Worm (Caenorhabditis elegans) whole organism, late embryonic: ENCODE results near the gene T07G12.5.

Experiments used
- F13H6.1 ChIP-seq: sonication (generic microtip); optimal IDR thresholded peaks from 2 replicates; lab custom pipeline; 2016; ENCODE audit warnings: missing genetic modification characterization, missing compliant biosample characterization
- K02D7.2 ChIP-seq: sonication (generic microtip); optimal IDR thresholded peaks from 2 replicates; lab custom pipeline; 2017; ENCODE audit warnings: mild to moderate bottlenecking, missing genetic modification characterization, missing compliant biosample characterization
- K09A11.1 ChIP-seq: sonication (generic microtip); optimal IDR thresholded peaks from 2 replicates; lab custom pipeline; 2017; ENCODE audit warnings: antibody characterized with exemption, mild to moderate bottlenecking, missing genetic modification characterization, missing compliant biosample characterization; ENCODE audit not compliant: insufficient read depth
- T23F11.4 ChIP-seq: fragments of 200-800 bp; sonication (Bioruptor generic); optimal IDR thresholded peaks from 2 replicates; lab custom pipeline; 2018; ENCODE audit warnings: mild to moderate bottlenecking, missing genetic modification characterization, missing compliant biosample characterization
- ahr-1 ChIP-seq: sonication (generic microtip); optimal IDR thresholded peaks from 2 replicates; lab custom pipeline; 2016; ENCODE audit warnings: missing genetic modification characterization, missing compliant biosample characterization
- ama-1 ChIP-seq: fragments of 150-350 bp; optimal IDR thresholded peaks from 2 replicates; lab custom pipeline; 2014
- ceh-18 ChIP-seq: sonication (generic microtip); optimal IDR thresholded peaks from 2 replicates; lab custom pipeline; 2016; ENCODE audit warnings: missing genetic modification characterization, missing compliant biosample characterization
- ceh-19 ChIP-seq: fragments of 200-800 bp; sonication (Bioruptor generic); optimal IDR thresholded peaks from 2 replicates; lab custom pipeline; 2018; ENCODE audit warnings: mild to moderate bottlenecking, missing genetic modification characterization, missing compliant biosample characterization
- ceh-2 ChIP-seq: sonication (generic microtip); optimal IDR thresholded peaks from 2 replicates; lab custom pipeline; 2016; ENCODE audit warnings: missing genotype, missing genetic modification characterization, missing compliant biosample characterization
- ceh-22 ChIP-seq: sonication (generic microtip); optimal IDR thresholded peaks from 2 replicates; lab custom pipeline; 2017; ENCODE audit warnings: missing biosample characterization, missing genetic modification characterization
- ceh-24 ChIP-seq: sonication (generic microtip); optimal IDR thresholded peaks from 2 replicates; lab custom pipeline; 2016; ENCODE audit warnings: mild to moderate bottlenecking, missing genetic modification characterization, missing compliant biosample characterization
- ceh-31 ChIP-seq: sonication (generic microtip); optimal IDR thresholded peaks from 2 replicates; lab custom pipeline; 2016; ENCODE audit warnings: missing genetic modification characterization, missing compliant biosample characterization
- ceh-34 ChIP-seq: sonication (generic microtip); optimal IDR thresholded peaks from 2 replicates; lab custom pipeline; 2016; ENCODE audit warnings: mild to moderate bottlenecking, missing genetic modification characterization, missing compliant biosample characterization
- ceh-45 ChIP-seq: fragments of 200-800 bp; sonication (Bioruptor generic); IDR thresholded peaks from 2 replicates; pipeline ENCODE4 v1.3.6; 2022; ENCODE audit warnings: missing genetic modification reagents, missing genetic modification characterization, missing compliant biosample characterization
- ceh-9 ChIP-seq: sonication (generic microtip); optimal IDR thresholded peaks from 2 replicates; lab custom pipeline; 2016; ENCODE audit warnings: mild to moderate bottlenecking, missing genetic modification characterization, inconsistent platforms, missing compliant biosample characterization
- che-1 ChIP-seq: sonication (generic microtip); optimal IDR thresholded peaks from 2 replicates; lab custom pipeline; 2016; ENCODE audit warnings: mild to moderate bottlenecking, missing genetic modification characterization, missing compliant biosample characterization
- dve-1 ChIP-seq: sonication (generic microtip); optimal IDR thresholded peaks from 2 replicates; lab custom pipeline; 2017; ENCODE audit warnings: antibody characterized with exemption, mild to moderate bottlenecking, missing genetic modification characterization, missing compliant biosample characterization
- elt-2 ChIP-seq: sonication (generic microtip); optimal IDR thresholded peaks from 2 replicates; lab custom pipeline; 2016; ENCODE audit warnings: missing genetic modification reagents, missing genetic modification characterization, missing compliant biosample characterization
- elt-4 ChIP-seq: sonication (generic microtip); optimal IDR thresholded peaks from 2 replicates; lab custom pipeline; 2016; ENCODE audit warnings: missing genetic modification characterization, missing compliant biosample characterization
- fkh-10 ChIP-seq: fragments of 150-350 bp; optimal IDR thresholded peaks from 2 replicates; lab custom pipeline; 2014; ENCODE audit warnings: missing biosample characterization, missing genetic modification reagents, missing genetic modification characterization
- hlh-13 ChIP-seq: fragments of 200-800 bp; sonication (Bioruptor generic); optimal IDR thresholded peaks from 2 replicates; lab custom pipeline; 2018; ENCODE audit warnings: mild to moderate bottlenecking, missing genetic modification characterization, missing compliant biosample characterization
- hlh-30 ChIP-seq: sonication (generic microtip); optimal IDR thresholded peaks from 2 replicates; lab custom pipeline; 2017; ENCODE audit warnings: antibody characterized with exemption, missing genetic modification characterization, missing compliant biosample characterization; ENCODE audit not compliant: insufficient read depth
- hlh-8 ChIP-seq: sonication (generic microtip); optimal IDR thresholded peaks from 2 replicates; lab custom pipeline; 2016; ENCODE audit warnings: missing genotype, missing genetic modification characterization, missing compliant biosample characterization
- mec-3 ChIP-seq: sonication (generic microtip); optimal IDR thresholded peaks from 2 replicates; lab custom pipeline; 2016; ENCODE audit warnings: borderline replicate concordance, missing genetic modification characterization, missing compliant biosample characterization
- nfya-1 ChIP-seq: sonication (generic microtip); optimal IDR thresholded peaks from 2 replicates; lab custom pipeline; 2017; ENCODE audit warnings: missing genetic modification characterization, mild to moderate bottlenecking, missing compliant biosample characterization, antibody characterized with exemption, moderate library complexity
- nhr-11 ChIP-seq: fragments of 150-350 bp; optimal IDR thresholded peaks from 2 replicates; lab custom pipeline; 2014; ENCODE audit warnings: missing biosample characterization, missing genetic modification characterization
- npax-4 ChIP-seq: sonication (generic microtip); optimal IDR thresholded peaks from 2 replicates; lab custom pipeline; 2016; ENCODE audit warnings: missing genetic modification characterization, missing compliant biosample characterization
- odd-2 ChIP-seq: sonication (generic microtip); optimal IDR thresholded peaks from 2 replicates; lab custom pipeline; 2017; ENCODE audit warnings: antibody characterized with exemption, mild to moderate bottlenecking, missing genetic modification characterization, missing compliant biosample characterization
- pat-9 ChIP-seq: fragments of 200-800 bp; sonication (Bioruptor generic); optimal IDR thresholded peaks from 2 replicates; lab custom pipeline; 2018; ENCODE audit warnings: mild to moderate bottlenecking, missing genetic modification characterization, moderate library complexity, missing compliant biosample characterization
- pha-2 ChIP-seq: sonication (generic microtip); optimal IDR thresholded peaks from 2 replicates; lab custom pipeline; 2017; ENCODE audit warnings: mild to moderate bottlenecking, missing genetic modification characterization, missing compliant biosample characterization
- pqm-1 ChIP-seq: sonication (generic microtip); optimal IDR thresholded peaks from 2 replicates; lab custom pipeline; 2016; ENCODE audit warnings: missing genetic modification characterization, missing compliant biosample characterization
- pros-1 ChIP-seq: fragments of 150-350 bp; optimal IDR thresholded peaks from 2 replicates; lab custom pipeline; 2014; ENCODE audit warnings: missing biosample characterization, missing genetic modification reagents, missing genetic modification characterization
- ref-2 ChIP-seq: sonication (generic microtip); optimal IDR thresholded peaks from 2 replicates; lab custom pipeline; 2016; ENCODE audit warnings: missing genetic modification characterization, missing compliant biosample characterization
- ttx-3 ChIP-seq: sonication (generic microtip); optimal IDR thresholded peaks from 2 replicates; lab custom pipeline; 2016; ENCODE audit warnings: missing genetic modification reagents, missing genetic modification characterization, missing compliant biosample characterization
- unc-42 ChIP-seq: sonication (generic microtip); optimal IDR thresholded peaks from 2 replicates; lab custom pipeline; 2016; ENCODE audit warnings: missing genotype, missing genetic modification characterization, missing compliant biosample characterization

Gene T07G12.5

ce11 chrIV:10574471-10574870, 29.5 kb upstream of the T07G12.5 start:
- TF ChIP-seq unc-42 (tag; lab: Kevin White, UChicago) (peak; percentile 83), pqm-1 (tag; lab: Kevin White, UChicago) (no peak), T23F11.4 (GFP tag; lab: Kevin White, UChicago) (no peak), ceh-45 (GFP tag; lab: Robert Waterston, UW) (no peak)

ce11 chrIV:10573471-10573870, 28.5 kb upstream of the T07G12.5 start:
- TF ChIP-seq nhr-11 (no peak), odd-2 (no peak), fkh-10 (GFP tag; lab: Kevin White, UChicago) (no peak), ceh-31 (tag; lab: Kevin White, UChicago) (no peak), unc-42 (tag; lab: Kevin White, UChicago) (peak; percentile 59), K02D7.2 (no peak), ceh-45 (GFP tag; lab: Robert Waterston, UW) (no peak), F13H6.1 (tag; lab: Kevin White, UChicago) (no peak), hlh-8 (no peak)

DNA sequence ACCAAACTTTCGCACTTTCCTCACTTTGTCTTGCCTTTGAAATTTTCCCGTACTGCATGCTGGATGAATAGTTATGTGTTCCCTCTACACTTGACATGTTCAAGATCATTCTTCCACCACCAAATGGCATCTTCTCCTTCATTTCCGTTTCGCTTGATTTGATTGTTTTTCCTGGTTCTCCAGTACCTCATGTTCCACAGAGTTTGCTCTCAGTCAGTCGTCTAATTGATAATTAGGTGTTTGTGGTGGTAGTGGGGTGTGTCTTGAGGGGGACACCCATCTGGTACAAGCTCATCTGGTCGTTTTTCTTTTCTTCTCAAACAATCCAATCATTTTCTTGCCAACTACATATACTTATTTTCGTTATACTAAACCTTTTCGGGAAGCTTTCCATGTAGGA, 26.1 kb upstream of the T07G12.5 start:
- TF ChIP-seq ceh-45 (GFP tag; lab: Robert Waterston, UW) (no peak), che-1 (tag; lab: Kevin White, UChicago) (no peak), pqm-1 (tag; lab: Kevin White, UChicago) (no peak), unc-42 (tag; lab: Kevin White, UChicago) (peak; percentile 69)

DNA sequence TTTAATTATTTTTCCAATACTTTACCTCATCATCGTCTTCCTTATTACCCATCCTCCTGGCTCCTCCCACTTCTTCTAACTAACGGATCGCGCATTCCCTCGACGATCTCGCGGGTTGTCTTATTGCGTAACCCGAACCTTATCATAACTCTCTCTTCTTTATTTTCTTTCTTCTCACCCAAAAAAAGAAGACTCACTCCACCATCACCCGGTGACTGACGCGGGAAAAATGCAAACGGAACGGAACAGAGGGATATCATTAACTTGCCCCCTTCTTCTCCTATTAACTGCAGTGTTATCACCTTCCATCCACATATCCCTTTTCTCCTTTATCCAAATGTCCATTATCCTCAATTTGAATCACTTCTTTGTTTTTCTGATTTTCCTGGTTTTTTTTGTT, 25.1 kb upstream of the T07G12.5 start:
- TF ChIP-seq pha-2 (tag; lab: Kevin White, UChicago) (no peak), pat-9 (tag; lab: Kevin White, UChicago) (no peak), ref-2 (tag; lab: Kevin White, UChicago) (peak; percentile 31)

ce11 chrIV:10567822-10568221, 22.9 kb upstream of the T07G12.5 start:
- TF ChIP-seq ceh-2 (tag; lab: Kevin White, UChicago): no peak
- no peak for TF ChIP-seq K09A11.1 (tag; lab: Kevin White, UChicago)
- no peak for TF ChIP-seq npax-4 (tag; lab: Kevin White, UChicago)
- TF ChIP-seq ceh-9: no peak
- TF ChIP-seq elt-2: no peak
- no peak for TF ChIP-seq hlh-8
- no peak for TF ChIP-seq T23F11.4 (GFP tag; lab: Kevin White, UChicago)
- no peak for TF ChIP-seq pros-1
- no peak for TF ChIP-seq ceh-22 (tag; lab: Kevin White, UChicago)
- no peak for TF ChIP-seq elt-4 (tag; lab: Kevin White, UChicago)
- TF ChIP-seq hlh-30: no peak
- TF ChIP-seq ceh-19 (GFP tag; lab: Kevin White, UChicago): no peak
- no peak for TF ChIP-seq mec-3 (tag; lab: Kevin White, UChicago)
- TF ChIP-seq ceh-34: no peak
- no peak for TF ChIP-seq dve-1 (tag; lab: Kevin White, UChicago)
- no peak for TF ChIP-seq nfya-1 (tag; lab: Kevin White, UChicago)
- no peak for TF ChIP-seq ceh-24 (tag; lab: Kevin White, UChicago)

DNA sequence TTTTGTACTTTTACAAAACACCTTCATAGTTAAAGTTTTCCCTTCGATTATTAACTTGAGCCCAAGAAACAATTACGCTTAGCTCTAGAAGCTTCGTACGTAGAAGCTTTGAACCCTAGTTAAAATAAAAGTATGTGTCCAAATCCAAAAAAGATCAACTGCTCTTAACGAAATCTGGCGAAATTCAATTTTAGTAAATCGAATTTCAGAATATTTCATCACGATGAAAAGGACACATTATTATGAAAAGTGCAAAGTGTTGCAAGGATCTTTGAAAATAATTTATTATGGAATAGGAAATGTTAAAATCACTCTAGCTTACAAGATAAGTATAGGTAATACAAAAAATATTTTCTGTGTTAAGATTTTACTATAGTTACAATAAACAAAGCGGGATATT, 20.3 kb upstream of the T07G12.5 start:
- TF ChIP-seq ceh-34: no peak
- TF ChIP-seq hlh-13 (GFP tag; lab: Kevin White, UChicago): no peak
- no peak for TF ChIP-seq ama-1
- TF ChIP-seq ceh-18: no peak
- peak; percentile 10 for TF ChIP-seq unc-42 (tag; lab: Kevin White, UChicago)
- TF ChIP-seq ceh-31 (tag; lab: Kevin White, UChicago): no peak
- no peak for TF ChIP-seq ttx-3 (tag; lab: Kevin White, UChicago)
- no peak for TF ChIP-seq ahr-1 (tag; lab: Kevin White, UChicago)
